Fruit fly (Drosophila melanogaster) whole organism, wandering third instar larva: Measurements from ENCODE around the gene Pglym78.

Source experiments
- Abd-B ChIP-seq: fragments of >200 bp; optimal IDR thresholded peaks from 2 replicates; lab custom pipeline; 2017; ENCODE audit warnings: missing biosample characterization, missing genetic modification characterization
- CG32264 ChIP-seq: fragments of 200-800 bp; sonication (Bioruptor generic); optimal IDR thresholded peaks from 2 replicates; lab custom pipeline; 2016; ENCODE audit warnings: missing biosample characterization, missing genetic modification characterization
- CG9705 ChIP-seq: fragments of 200-800 bp; sonication (Bioruptor generic); optimal IDR thresholded peaks from 2 replicates; lab custom pipeline; 2018; ENCODE audit warnings: missing biosample characterization, mild to moderate bottlenecking, missing genetic modification characterization
- Dfd ChIP-seq: fragments of >200 bp; optimal IDR thresholded peaks from 2 replicates; lab custom pipeline; 2017; ENCODE audit warnings: missing biosample characterization, missing genetic modification characterization
- Dif ChIP-seq: fragments of 200-275, 200-300 bp; sonication (Bioruptor generic); optimal IDR thresholded peaks from 2 replicates; lab custom pipeline; 2018; ENCODE audit warnings: missing biosample characterization, missing genetic modification characterization; ENCODE audit not compliant: partially characterized antibody
- GATAd ChIP-seq: sonication (Bioruptor generic); optimal IDR thresholded peaks from 2 replicates; lab custom pipeline; 2016; ENCODE audit warnings: missing biosample characterization, missing genetic modification characterization
- HLH106 ChIP-seq: fragments of 200-800 bp; optimal IDR thresholded peaks from 3 replicates; lab custom pipeline; 2019; ENCODE audit warnings: missing biosample characterization, mild to moderate bottlenecking, missing genetic modification characterization, moderate library complexity
- Hnf4 ChIP-seq: fragments of 200-800 bp; sonication (Bioruptor generic); optimal IDR thresholded peaks from 2 replicates; lab custom pipeline; 2016; ENCODE audit warnings: missing biosample characterization, mild to moderate bottlenecking, missing genetic modification characterization
- Hr83 ChIP-seq: fragments of 200-300 bp; sonication (Bioruptor generic); optimal IDR thresholded peaks from 2 replicates; lab custom pipeline; 2016; ENCODE audit warnings: missing biosample characterization, mild to moderate bottlenecking, missing genetic modification characterization, moderate library complexity; ENCODE audit not compliant: poor library complexity, severe bottlenecking
- Jra ChIP-seq: sonication (Bioruptor generic); optimal IDR thresholded peaks from 2 replicates; lab custom pipeline; 2016; ENCODE audit warnings: missing biosample characterization, missing genetic modification characterization
- Mio ChIP-seq: sonication (Bioruptor generic); optimal IDR thresholded peaks from 2 replicates; lab custom pipeline; 2016; ENCODE audit warnings: missing biosample characterization, missing genetic modification characterization
- Myc ChIP-seq: fragments of >200 bp; optimal IDR thresholded peaks from 2 replicates; lab custom pipeline; 2017
- N ChIP-seq: fragments of >200 bp; optimal IDR thresholded peaks from 2 replicates; lab custom pipeline; 2018; ENCODE audit warnings: missing biosample characterization, missing external identifiers, missing genetic modification characterization
- OdsH ChIP-seq: fragments of 200-800 bp; sonication (Bioruptor generic); optimal IDR thresholded peaks from 2 replicates; lab custom pipeline; 2016; ENCODE audit warnings: missing biosample characterization, mild to moderate bottlenecking, missing genetic modification characterization
- Rel ChIP-seq, 2 experiments: fragments of 200-800 bp; sonication (Bioruptor generic) in 1 of 2; optimal IDR thresholded peaks; 2 replicates in 1 of 2; 3 replicates in 1 of 2; lab custom pipeline; 2016 to 2019; ENCODE audit warnings: mild to moderate bottlenecking in 2 of 2, missing biosample characterization in 2 of 2, missing genetic modification characterization in 2 of 2, moderate library complexity in 1 of 2
- Sp1 ChIP-seq: fragments of 200-800 bp; sonication (Bioruptor generic); optimal IDR thresholded peaks from 3 replicates; lab custom pipeline; 2019; ENCODE audit warnings: missing biosample characterization, mild to moderate bottlenecking, missing genetic modification characterization, moderate library complexity
- br ChIP-seq: fragments of 200-800 bp; sonication (Bioruptor generic); optimal IDR thresholded peaks from 2 replicates; lab custom pipeline; 2016; ENCODE audit warnings: missing biosample characterization, missing genetic modification characterization
- brk ChIP-seq: fragments of 200-800 bp; sonication (Bioruptor generic); optimal IDR thresholded peaks from 2 replicates; lab custom pipeline; 2016; ENCODE audit warnings: missing biosample characterization, mild to moderate bottlenecking, missing genetic modification characterization
- dmrt93B ChIP-seq: fragments of 200-800 bp; sonication (Bioruptor generic); optimal IDR thresholded peaks from 2 replicates; lab custom pipeline; 2018; ENCODE audit warnings: missing biosample characterization, mild to moderate bottlenecking, missing genetic modification characterization
- dsf ChIP-seq: sonication (Bioruptor generic); optimal IDR thresholded peaks from 2 replicates; lab custom pipeline; 2016; ENCODE audit warnings: missing biosample characterization, missing genetic modification characterization, borderline replicate concordance
- ey ChIP-seq: fragments of 200-800 bp; sonication (Bioruptor generic); optimal IDR thresholded peaks from 2 replicates; lab custom pipeline; 2016; ENCODE audit warnings: missing biosample characterization, missing genetic modification characterization
- foxo ChIP-seq, 2 experiments: fragments of 200-800 bp; sonication (Bioruptor generic); optimal IDR thresholded peaks; 2 replicates in 1 of 2; 3 replicates in 1 of 2; lab custom pipeline; 2016 to 2017; ENCODE audit warnings: missing biosample characterization in 2 of 2, missing genetic modification characterization in 2 of 2
- fru ChIP-seq: fragments of 200-800 bp; sonication (Bioruptor generic); optimal IDR thresholded peaks from 3 replicates; lab custom pipeline; 2016; ENCODE audit warnings: missing biosample characterization, mild to moderate bottlenecking, missing genetic modification characterization
- h ChIP-seq: fragments of 200-800 bp; sonication (Bioruptor generic); optimal IDR thresholded peaks from 3 replicates; lab custom pipeline; 2016; ENCODE audit warnings: missing biosample characterization, mild to moderate bottlenecking, missing genetic modification characterization
- jim ChIP-seq: fragments of 175-275, 200-325 bp; sonication (Bioruptor generic); optimal IDR thresholded peaks from 2 replicates; lab custom pipeline; 2016; ENCODE audit warnings: missing biosample characterization, mild to moderate bottlenecking, missing genetic modification characterization
- pan ChIP-seq: fragments of >200 bp; optimal IDR thresholded peaks from 2 replicates; lab custom pipeline; 2017
- psq ChIP-seq: fragments of 200-800 bp; sonication (Bioruptor generic); optimal IDR thresholded peaks from 3 replicates; lab custom pipeline; 2017; ENCODE audit warnings: missing biosample characterization, mild to moderate bottlenecking, missing genetic modification characterization, moderate library complexity
- rgr ChIP-seq: fragments of 200-800 bp; sonication (Bioruptor generic); optimal IDR thresholded peaks from 3 replicates; lab custom pipeline; 2016; ENCODE audit warnings: missing biosample characterization, mild to moderate bottlenecking, missing genetic modification characterization
- sv ChIP-seq: fragments of 200-800 bp; sonication (Bioruptor generic); optimal IDR thresholded peaks from 3 replicates; lab custom pipeline; 2016; ENCODE audit warnings: missing biosample characterization, missing genetic modification characterization
- tai ChIP-seq: sonication (Bioruptor generic); optimal IDR thresholded peaks from 2 replicates; lab custom pipeline; 2016; ENCODE audit warnings: missing biosample characterization, missing genetic modification characterization
- usp ChIP-seq: fragments of >200 bp; optimal IDR thresholded peaks from 2 replicates; lab custom pipeline; 2017; ENCODE audit warnings: missing biosample characterization, missing genetic modification characterization
- woc ChIP-seq: sonication (Bioruptor generic); optimal IDR thresholded peaks from 2 replicates; lab custom pipeline; 2016; ENCODE audit warnings: missing biosample characterization, mild to moderate bottlenecking, missing genetic modification characterization

Pglym78 gene

dm6 chr3R:29157418-29158398 is 9.7 kb downstream of the Pglym78 start, which contains the start of gene rdog:
rdog (plus strand) TSS chr3R:29158122.
- TF ChIP-seq Hnf4 (GFP tag; lab: Kevin White, UChicago) (peak; percentile 72), h (GFP tag; lab: Kevin White, UChicago) (peak; percentile 46), pan (peak; percentile 87), br (GFP tag; lab: Kevin White, UChicago) (peak; percentile 85), Hr83 (GFP tag; lab: Kevin White, UChicago) (no peak), CG9705 (GFP tag; lab: Kevin White, UChicago) (peak; percentile 73), psq (peak; percentile 73), sv (peak; percentile 82), Myc (lab: Kevin White, UChicago) (no peak), Sp1 (GFP tag; lab: Kevin White, UChicago) (peak; percentile 84), tai (GFP tag; lab: Kevin White, UChicago) (no peak), HLH106 (tag; lab: Kevin White, UChicago) (peak; percentile 77), foxo (GFP tag; optimal IDR thresholded peaks at IDR 0.05; lab: Kevin White, UChicago) (peak; percentile 32 to 89), dsf (GFP tag; lab: Kevin White, UChicago) (peak; percentile 30), fru (peak; percentile 91), Mio (peak; percentile 29), Jra (GFP tag; lab: Kevin White, UChicago) (peak; percentile 74), OdsH (peak; percentile 82), CG32264 (peak; percentile 50), woc (peak; percentile 98), N (GFP tag; lab: Kevin White, UChicago) (no peak), usp (no peak), dmrt93B (GFP tag; lab: Kevin White, UChicago) (peak; percentile 66), rgr (GFP tag; lab: Kevin White, UChicago) (peak; percentile 86), brk (GFP tag; lab: Kevin White, UChicago) (no peak), ey (GFP tag; lab: Kevin White, UChicago) (peak; percentile 87), GATAd (peak; percentile 34), Rel (GFP tag; optimal IDR thresholded peaks at IDR 0.05; lab: Kevin White, UChicago) (no peak), Rel (tag; optimal IDR thresholded peaks at IDR 0.05; lab: Kevin White, UChicago) (peak; percentile 78)

- TF ChIP-seq tai (GFP tag; lab: Kevin White, UChicago) (no peak), Hnf4 (GFP tag; lab: Kevin White, UChicago) (no peak), Mio (no peak), Hr83 (GFP tag; lab: Kevin White, UChicago) (no peak), usp (no peak), Dif (GFP tag; lab: Kevin White, UChicago) (no peak), jim (GFP tag; lab: Kevin White, UChicago) (no peak), brk (GFP tag; lab: Kevin White, UChicago) (no peak), GATAd (no peak)
These were observed 10.7 kb downstream of the Pglym78 start for dm6 chr3R:29158721-29159120.

dm6 chr3R:29159620-29160019 is 11.6 kb downstream of the Pglym78 start:
- TF ChIP-seq psq (no peak), Rel (GFP tag; optimal IDR thresholded peaks at IDR 0.05; lab: Kevin White, UChicago) (no peak), Rel (tag; optimal IDR thresholded peaks at IDR 0.05; lab: Kevin White, UChicago) (peak; percentile 85), Dfd (no peak), jim (GFP tag; lab: Kevin White, UChicago) (no peak), dsf (GFP tag; lab: Kevin White, UChicago) (no peak), Abd-B (GFP tag; lab: Kevin White, UChicago) (no peak), fru (no peak)
